Fruit fly (Drosophila melanogaster) Kc167 (cell line): ENCODE results near the gene Cpsf100.

Experiments
- Sin3A ChIP-seq: fragments of >200 bp; optimal IDR thresholded peaks from 2 replicates; lab custom pipeline; 2018; ENCODE audit warnings: missing external identifiers
- h ChIP-seq: fragments of >200 bp; optimal IDR thresholded peaks from 3 replicates; lab custom pipeline; 2018; ENCODE audit warnings: missing external identifiers
- psq ChIP-seq: fragments of >200 bp; optimal IDR thresholded peaks from 2 replicates; lab custom pipeline; 2017; ENCODE audit warnings: missing external identifiers
- ttk ChIP-seq: sonication (Bioruptor generic); optimal IDR thresholded peaks from 2 replicates; lab custom pipeline; 2017; ENCODE audit warnings: missing external identifiers

DNA sequence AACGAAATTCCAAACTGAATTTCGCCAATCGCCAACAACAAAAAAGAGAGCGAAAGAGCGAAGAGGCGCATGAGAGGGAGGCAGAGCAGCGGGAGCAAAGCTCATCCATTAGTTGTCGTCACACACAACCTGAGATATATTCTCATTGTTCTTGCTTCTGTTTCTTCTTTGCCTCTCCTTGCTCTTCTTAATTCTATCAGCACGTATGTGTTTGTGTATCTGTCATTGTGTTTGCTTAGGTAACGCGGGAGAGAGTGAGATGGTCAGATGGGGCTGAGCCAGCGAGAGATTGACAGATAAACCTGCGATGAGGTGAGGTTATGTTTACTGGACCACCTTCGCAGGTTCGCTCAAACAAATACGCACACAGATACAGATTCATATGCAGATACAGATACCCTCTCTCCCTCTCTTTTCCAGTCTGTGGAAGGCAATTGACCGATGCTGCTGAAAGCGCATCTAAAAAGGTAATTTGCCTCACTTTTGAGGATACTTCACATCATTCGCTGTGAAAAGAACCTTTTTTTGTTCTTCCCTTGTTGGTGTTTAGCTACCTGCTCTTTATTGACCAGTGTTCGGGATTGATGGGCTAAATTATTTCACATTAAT lies 39.7 kb downstream of the Cpsf100 start:
- TF ChIP-seq psq, result no peak
- no peak for TF ChIP-seq Sin3A (lab: Kevin White, UChicago)
- no peak for TF ChIP-seq ttk (lab: Kevin White, UChicago)
- no peak for TF ChIP-seq h (lab: Kevin White, UChicago)
